Worm (Caenorhabditis elegans): ENCODE data around the gene pcyt-1.

The pcyt-1 gene

ce11 chrX:7562625-7563024, 9.5 kb upstream of the pcyt-1 start, which contains the start of gene sto-1:
TSS of gene sto-1 (plus strand) at chrX:7562824.
- no peak for TF ChIP-seq nfyb-1 (GFP tag; IDR thresholded peaks at IDR 0.05)
- 0 out of 2 replicates have a peak, but pooled peaks have one; percentile 58 for TF ChIP-seq cebp-2 (GFP tag; IDR thresholded peaks at IDR 0.05)
- no peak for TF ChIP-seq sptf-2 (GFP tag; optimal IDR thresholded peaks at IDR 0.05)
- TF ChIP-seq lag-1 (GFP tag; IDR thresholded peaks at IDR 0.05): no peak

- no peak for TF ChIP-seq F57C9.4 (tag; optimal IDR thresholded peaks at IDR 0.05)
- TF ChIP-seq nhr-120 (GFP tag; IDR thresholded peaks at IDR 0.05): no peak
- no peak for TF ChIP-seq xnd-1 (tag; optimal IDR thresholded peaks at IDR 0.05)
- TF ChIP-seq ztf-3 (GFP tag; optimal IDR thresholded peaks at IDR 0.05): no peak
- no peak for TF ChIP-seq somi-1 (GFP tag; optimal IDR thresholded peaks at IDR 0.05)
- TF ChIP-seq dox-1 (GFP tag; IDR thresholded peaks at IDR 0.05): no peak
- no peak for TF ChIP-seq ztf-18 (tag; optimal IDR thresholded peaks at IDR 0.05)
- TF ChIP-seq gei-17 (GFP tag; optimal IDR thresholded peaks at IDR 0.05): no peak
- TF ChIP-seq ztf-22 (GFP tag; optimal IDR thresholded peaks at IDR 0.05): no peak
- no peak for TF ChIP-seq ceh-27 (GFP tag; optimal IDR thresholded peaks at IDR 0.05)
- no peak for TF ChIP-seq F57A8.1 (GFP tag; optimal IDR thresholded peaks at IDR 0.05)
These were observed 8.7 kb upstream of the pcyt-1 start for ce11 chrX:7563425-7563824.

- no peak for TF ChIP-seq hmg-20 (GFP tag; IDR thresholded peaks at IDR 0.05)
- TF ChIP-seq attf-3 (GFP tag; conservative IDR thresholded peaks at IDR 0.05): peak; percentile 86
These were observed 7.2 kb upstream of the pcyt-1 start, which contains the start of gene vps-52 for ce11 chrX:7565005-7565404. TSS of gene vps-52 (plus strand) at chrX:7565323.

- TF ChIP-seq Y53G8AR.9 (GFP tag; conservative IDR thresholded peaks at IDR 0.05): 0 out of 2 replicates have a peak, but pooled peaks have one; percentile 47
- TF ChIP-seq unc-62 (GFP tag; optimal IDR thresholded peaks at IDR 0.05): no peak
These were observed 3.4 kb upstream of the pcyt-1 start for ce11 chrX:7568684-7569289.

ce11 chrX:7569685-7570518, 2.3 kb upstream of the pcyt-1 start, which contains the start of gene apy-1:
TSS of gene apy-1 (minus strand) at chrX:7569722.
- TF ChIP-seq mel-28 (tag; optimal IDR thresholded peaks at IDR 0.05; ENCODE audit: borderline replicate concordance): no peak
- peak; percentile 14 for TF ChIP-seq ztf-26 (tag; optimal IDR thresholded peaks at IDR 0.05)
- no peak for TF ChIP-seq athp-1 (tag; optimal IDR thresholded peaks at IDR 0.05)
- peak; percentile 10 for TF ChIP-seq F23B12.7 (tag; optimal IDR thresholded peaks at IDR 0.05; ENCODE audit: insufficient read depth)
- no peak for TF ChIP-seq dox-1 (GFP tag; IDR thresholded peaks at IDR 0.05)
- TF ChIP-seq cebp-1 (GFP tag; IDR thresholded peaks at IDR 0.05): no peak
- TF ChIP-seq cebp-1 (tag; optimal IDR thresholded peaks at IDR 0.05): peak; percentile 21
- peak; percentile 11 for TF ChIP-seq lin-40 (tag; optimal IDR thresholded peaks at IDR 0.05)
- TF ChIP-seq ZK185.1 (tag; optimal IDR thresholded peaks at IDR 0.05; ENCODE audit: poor library complexity, severe bottlenecking): peak; percentile 30
- TF ChIP-seq unc-130 (GFP tag; optimal IDR thresholded peaks at IDR 0.05): peak; percentile 14
- no peak for TF ChIP-seq lin-35 (GFP tag; optimal IDR thresholded peaks at IDR 0.05)
- TF ChIP-seq Y53G8AR.9 (GFP tag; conservative IDR thresholded peaks at IDR 0.05): no peak
- peak; percentile 59 for TF ChIP-seq nhr-80 (tag; optimal IDR thresholded peaks at IDR 0.05)
- TF ChIP-seq K11D2.4 (GFP tag; IDR thresholded peaks at IDR 0.05): 0 out of 2 replicates have a peak, but pooled peaks have one; percentile 23

Data from whole organism, young adult.